Fruit fly (Drosophila melanogaster): ENCODE data around the gene CG15256.

The CG15256 gene

dm6 chr2L:15550072-15550471 is at the start of gene CG15256:
CG15256 (plus strand) TSS chr2L:15550372.
- TF ChIP-seq Myc (optimal IDR thresholded peaks at IDR 0.05) (no peak), psq (optimal IDR thresholded peaks at IDR 0.05) (no peak), Sin3A (optimal IDR thresholded peaks at IDR 0.05) (no peak), insv (optimal IDR thresholded peaks at IDR 0.05) (no peak), ttk (optimal IDR thresholded peaks at IDR 0.05) (no peak), h (optimal IDR thresholded peaks at IDR 0.05) (no peak)

- TF ChIP-seq insv (optimal IDR thresholded peaks at IDR 0.05) = no peak
- no peak for TF ChIP-seq ttk (optimal IDR thresholded peaks at IDR 0.05)
- TF ChIP-seq Sin3A (optimal IDR thresholded peaks at IDR 0.05) = no peak
- TF ChIP-seq psq (optimal IDR thresholded peaks at IDR 0.05) = no peak
- no peak for TF ChIP-seq h (optimal IDR thresholded peaks at IDR 0.05)
- no peak for TF ChIP-seq Myc (optimal IDR thresholded peaks at IDR 0.05)
These were observed 49.2 kb upstream of the CG15256 start for dm6 chr2L:15500910-15501521.

dm6 chr2L:15504534-15504933 is 45.6 kb upstream of the CG15256 start:
- TF ChIP-seq Myc (optimal IDR thresholded peaks at IDR 0.05) (no peak), Sin3A (optimal IDR thresholded peaks at IDR 0.05) (no peak), psq (optimal IDR thresholded peaks at IDR 0.05) (no peak), h (optimal IDR thresholded peaks at IDR 0.05) (no peak), ttk (optimal IDR thresholded peaks at IDR 0.05) (no peak), insv (optimal IDR thresholded peaks at IDR 0.05) (no peak)

DNA sequence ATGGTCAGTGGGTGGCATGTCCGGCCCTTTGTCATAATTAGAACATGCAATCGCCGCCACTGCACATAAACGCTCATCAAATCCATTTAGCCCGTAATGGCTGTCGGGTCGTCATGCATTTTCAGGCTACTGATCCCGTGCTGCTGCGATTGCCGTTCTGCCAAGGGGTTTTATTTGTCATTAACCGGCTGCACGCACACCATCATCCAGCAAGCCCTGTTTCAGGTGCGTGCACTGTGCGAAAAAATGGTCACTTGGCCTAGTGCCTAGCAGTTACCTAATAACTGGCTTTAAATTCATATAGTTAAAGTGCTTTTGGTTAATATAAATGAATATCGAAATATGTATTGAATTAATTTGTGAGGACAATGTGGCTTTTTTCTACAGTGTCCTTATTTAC is 12.8 kb upstream of the CG15256 start:
- no peak for TF ChIP-seq Myc (optimal IDR thresholded peaks at IDR 0.05)
- no peak for TF ChIP-seq Sin3A (optimal IDR thresholded peaks at IDR 0.05)
- TF ChIP-seq h (optimal IDR thresholded peaks at IDR 0.05) = no peak
- TF ChIP-seq psq (optimal IDR thresholded peaks at IDR 0.05) = no peak
- TF ChIP-seq insv (optimal IDR thresholded peaks at IDR 0.05) = no peak
- no peak for TF ChIP-seq ttk (optimal IDR thresholded peaks at IDR 0.05)

dm6 chr2L:15547219-15547618 is 3.0 kb upstream of the CG15256 start, which contains the start of gene Skadu:
Skadu (plus strand) TSS chr2L:15547519.
- TF ChIP-seq insv (optimal IDR thresholded peaks at IDR 0.05) (no peak), Sin3A (optimal IDR thresholded peaks at IDR 0.05) (no peak), psq (optimal IDR thresholded peaks at IDR 0.05) (no peak), h (optimal IDR thresholded peaks at IDR 0.05) (no peak), ttk (optimal IDR thresholded peaks at IDR 0.05) (no peak)

DNA sequence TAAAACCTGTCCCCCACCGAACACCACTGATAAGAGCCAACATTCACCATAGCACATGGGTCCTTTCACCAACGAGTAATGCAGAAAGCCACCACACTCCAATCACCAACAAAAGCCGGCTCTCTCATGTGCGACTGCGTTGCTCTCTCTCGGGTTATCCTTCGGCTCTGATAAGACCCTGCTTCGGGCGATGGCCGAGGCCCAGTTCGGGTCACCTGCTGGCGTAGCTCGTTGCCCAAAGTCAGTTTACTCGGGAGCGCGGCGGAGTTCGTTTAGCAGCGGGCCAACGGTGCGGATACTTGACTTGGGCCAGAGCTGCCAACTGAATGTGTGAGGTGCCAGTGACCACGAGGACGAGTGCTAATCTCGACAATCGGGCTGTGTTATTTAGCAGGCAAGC is 2.3 kb downstream of the CG15256 start, which contains the start of gene kek3:
TSS of gene kek3 (plus strand) at position 244 of the 400 bp plus-strand sequence.
- TF ChIP-seq Myc (optimal IDR thresholded peaks at IDR 0.05) (no peak), h (optimal IDR thresholded peaks at IDR 0.05) (no peak), psq (optimal IDR thresholded peaks at IDR 0.05) (no peak), ttk (optimal IDR thresholded peaks at IDR 0.05) (no peak), Sin3A (optimal IDR thresholded peaks at IDR 0.05) (no peak)

DNA sequence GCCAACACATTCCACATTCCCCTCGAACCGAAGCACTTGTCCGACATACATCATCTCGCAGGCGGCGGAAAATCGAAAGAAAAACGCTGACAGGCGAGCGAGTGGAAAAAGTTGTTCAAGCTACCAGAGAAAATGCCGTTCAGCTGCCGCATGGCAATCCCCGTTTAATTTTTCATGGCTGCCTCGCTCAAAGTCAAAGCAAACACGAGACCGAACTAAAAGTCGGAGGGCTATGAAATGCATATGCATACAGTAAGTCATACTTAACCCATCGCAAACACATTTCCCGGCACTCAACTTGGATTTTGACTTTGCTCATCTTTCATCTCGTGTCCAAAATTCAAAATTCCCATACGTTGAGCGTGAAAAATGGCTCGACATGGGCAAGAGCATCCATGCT is 5.6 kb downstream of the CG15256 start:
- TF ChIP-seq ttk (optimal IDR thresholded peaks at IDR 0.05) (no peak), psq (optimal IDR thresholded peaks at IDR 0.05) (no peak), Sin3A (optimal IDR thresholded peaks at IDR 0.05) (no peak), Myc (optimal IDR thresholded peaks at IDR 0.05) (no peak), insv (optimal IDR thresholded peaks at IDR 0.05) (no peak), h (optimal IDR thresholded peaks at IDR 0.05) (no peak)

All from Kc167 (cell line).